Fruit fly (Drosophila melanogaster) whole organism, pupa: ENCODE results near the gene Girdin.

Experiments used
- CG10348 ChIP-seq: fragments of 200-800 bp; sonication (Bioruptor generic); IDR thresholded peaks from 2 replicates; pipeline ENCODE4 v1.3.6; 2022; ENCODE audit warnings: missing biosample characterization, missing genetic modification characterization
- CG12605 ChIP-seq: fragments of 200-800 bp; sonication (Bioruptor generic); IDR thresholded peaks from 2 replicates; pipeline ENCODE4 v1.3.6; 2022; ENCODE audit warnings: missing biosample characterization, missing genetic modification characterization
- CG13204 ChIP-seq: fragments of 200-800 bp; sonication (Bioruptor generic); optimal IDR thresholded peaks from 2 replicates; lab custom pipeline; 2018; ENCODE audit warnings: missing biosample characterization, mild to moderate bottlenecking, missing genetic modification characterization, moderate library complexity
- CG14655 ChIP-seq: fragments of 200-800 bp; sonication (Bioruptor generic); optimal IDR thresholded peaks from 3 replicates; lab custom pipeline; 2017; ENCODE audit warnings: mild to moderate bottlenecking, missing biosample characterization, missing genetic modification reagents, missing genetic modification characterization
- CG15710 ChIP-seq: fragments of 200-800 bp; sonication (Bioruptor generic); optimal IDR thresholded peaks from 2 replicates; lab custom pipeline; 2018; ENCODE audit warnings: missing biosample characterization, mild to moderate bottlenecking, missing genetic modification characterization, moderate library complexity
- CG17806 ChIP-seq: fragments of 200-800 bp; sonication (Bioruptor generic); optimal IDR thresholded peaks from 2 replicates; lab custom pipeline; 2018; ENCODE audit warnings: missing biosample characterization, mild to moderate bottlenecking, missing genetic modification characterization, moderate library complexity
- CG32121 ChIP-seq: fragments of 200-800 bp; sonication (Bioruptor generic); IDR thresholded peaks from 2 replicates; pipeline ENCODE4 v1.3.6; 2022; ENCODE audit warnings: missing biosample characterization, missing genetic modification characterization
- CG34367 ChIP-seq: fragments of 200-800 bp; sonication (Bioruptor generic); optimal IDR thresholded peaks from 2 replicates; lab custom pipeline; 2018; ENCODE audit warnings: missing biosample characterization, mild to moderate bottlenecking, missing genetic modification characterization
- CG4496 ChIP-seq: fragments of 200-800 bp; sonication (Bioruptor generic); IDR thresholded peaks from 3 replicates; pipeline ENCODE4 v1.3.6; 2022; ENCODE audit warnings: missing biosample characterization, missing genetic modification characterization
- CG8159 ChIP-seq: fragments of 200-800 bp; sonication (Bioruptor generic); optimal IDR thresholded peaks from 3 replicates; lab custom pipeline; 2018; ENCODE audit warnings: missing biosample characterization, mild to moderate bottlenecking, missing genetic modification characterization, moderate library complexity
- CG8301 ChIP-seq: fragments of 200-800 bp; sonication (Bioruptor generic); optimal IDR thresholded peaks from 2 replicates; lab custom pipeline; 2018; ENCODE audit warnings: missing biosample characterization, mild to moderate bottlenecking, missing genetic modification characterization
- CG9948 ChIP-seq: fragments of 200-800 bp; sonication (Bioruptor generic); optimal IDR thresholded peaks from 2 replicates; lab custom pipeline; 2018; ENCODE audit warnings: missing biosample characterization, mild to moderate bottlenecking, missing genetic modification characterization, moderate library complexity
- D1 ChIP-seq: fragments of 200-800 bp; sonication (Bioruptor generic); optimal IDR thresholded peaks from 2 replicates; lab custom pipeline; 2018; ENCODE audit warnings: missing biosample characterization, mild to moderate bottlenecking, missing genetic modification characterization, moderate library complexity
- EcR ChIP-seq: fragments of 200-800 bp; sonication (Bioruptor generic); optimal IDR thresholded peaks from 3 replicates; lab custom pipeline; 2019; ENCODE audit warnings: missing biosample characterization, missing genetic modification characterization, mild to moderate bottlenecking, moderate library complexity, missing genetic modification reagents
- Ets98B ChIP-seq: fragments of 200-800 bp; sonication (Bioruptor generic); IDR thresholded peaks from 2 replicates; pipeline ENCODE4 v1.3.6; 2022; ENCODE audit warnings: missing biosample characterization, missing genetic modification characterization
- Pif1A ChIP-seq: fragments of 200-800 bp; sonication (Bioruptor generic); optimal IDR thresholded peaks from 3 replicates; lab custom pipeline; 2016; ENCODE audit warnings: missing biosample characterization, missing genetic modification characterization
- Pif1B ChIP-seq: fragments of 200-800 bp; sonication (Bioruptor generic); optimal IDR thresholded peaks from 3 replicates; lab custom pipeline; 2016; ENCODE audit warnings: missing biosample characterization, missing genetic modification characterization
- Snoo ChIP-seq: fragments of 200-800 bp; sonication (Bioruptor generic); optimal IDR thresholded peaks from 3 replicates; lab custom pipeline; 2017; ENCODE audit warnings: missing biosample characterization, mild to moderate bottlenecking, missing genetic modification characterization, inconsistent platforms
- fd96Ca ChIP-seq: fragments of 200-800 bp; sonication (Bioruptor generic); IDR thresholded peaks from 3 replicates; pipeline ENCODE4 v1.3.6; 2022; ENCODE audit warnings: missing biosample characterization, missing genetic modification characterization
- gl ChIP-seq: fragments of 200-800 bp; sonication (Bioruptor generic); optimal IDR thresholded peaks from 2 replicates; lab custom pipeline; 2018; ENCODE audit warnings: missing biosample characterization, mild to moderate bottlenecking, missing genetic modification characterization
- rn ChIP-seq: fragments of 200-800 bp; sonication (Bioruptor generic); IDR thresholded peaks from 2 replicates; pipeline ENCODE4 v1.3.6; 2022; ENCODE audit warnings: missing biosample characterization, missing genetic modification characterization

Girdin gene

DNA sequence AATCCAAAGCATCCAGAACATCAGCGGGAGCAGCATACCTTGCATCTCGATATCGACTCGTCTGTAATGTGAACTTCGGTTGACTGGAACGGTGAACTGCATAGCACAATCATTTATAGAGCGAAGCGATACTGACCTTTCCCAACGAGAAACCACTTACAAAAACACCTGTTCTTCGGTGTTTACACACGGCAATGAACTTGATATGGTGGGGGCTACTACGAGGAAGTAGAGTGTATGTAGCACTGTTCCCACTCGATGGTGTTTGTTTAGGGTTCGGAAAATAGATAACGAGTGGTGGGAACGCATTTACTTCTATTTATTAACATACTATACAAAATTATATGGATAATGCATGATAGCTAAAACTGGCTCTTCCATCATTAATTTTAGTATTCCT lies 30.2 kb downstream of the Girdin start, which contains the start of the genes CG32269 and CG32270:
CG32269 (minus strand) TSS at position 91 of the 400 bp plus-strand sequence.
CG32270 (minus strand) TSS at position 91 of the 400 bp plus-strand sequence.
- TF ChIP-seq CG12605 (GFP tag; lab: Robert Waterston, UW) (no peak), CG8301 (tag; lab: Kevin White, UChicago) (no peak), CG34367 (tag; lab: Kevin White, UChicago) (no peak), CG10348 (GFP tag; lab: Robert Waterston, UW) (no peak), Pif1A (GFP tag; lab: Kevin White, UChicago) (no peak), Ets98B (GFP tag; lab: Robert Waterston, UW) (no peak), CG32121 (GFP tag; lab: Robert Waterston, UW) (no peak), EcR (no peak), CG17806 (tag; lab: Kevin White, UChicago) (no peak), CG14655 (GFP tag; lab: Kevin White, UChicago) (no peak), Snoo (tag; lab: Kevin White, UChicago) (no peak), CG8159 (tag; lab: Kevin White, UChicago) (no peak), CG13204 (GFP tag; lab: Kevin White, UChicago) (no peak), CG9948 (tag; lab: Kevin White, UChicago) (no peak), CG4496 (GFP tag; lab: Robert Waterston, UW) (no peak)

DNA sequence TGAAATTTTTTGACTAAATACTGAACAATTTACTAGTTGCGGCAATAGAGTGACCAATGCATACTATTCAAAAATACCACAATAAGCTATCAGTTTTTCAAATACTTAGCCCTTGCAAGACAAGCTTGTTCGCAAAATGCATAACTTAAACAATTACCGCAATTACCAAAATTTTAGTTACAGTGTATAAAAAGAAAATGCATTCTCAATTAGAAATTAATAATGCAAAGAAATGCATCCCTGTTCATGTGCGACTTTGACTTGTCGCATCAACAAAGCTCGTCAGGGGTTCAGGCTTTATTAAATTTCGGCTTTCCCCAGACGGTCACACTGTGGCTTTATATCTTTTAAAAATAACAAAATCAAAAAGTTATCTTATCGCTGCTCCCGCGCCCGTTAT lies 40.1 kb downstream of the Girdin start, which contains the start of the genes hob and nSMase:
hob (minus strand) TSS at position 62 of the 400 bp plus-strand sequence.
nSMase (plus strand) TSS at position 298 of the 400 bp plus-strand sequence.
- TF ChIP-seq D1 = no peak
- no peak for TF ChIP-seq EcR
- no peak for TF ChIP-seq Pif1A (GFP tag; lab: Kevin White, UChicago)
- TF ChIP-seq CG14655 (GFP tag; lab: Kevin White, UChicago) = no peak
- no peak for TF ChIP-seq fd96Ca (GFP tag; lab: Robert Waterston, UW)
- TF ChIP-seq CG8159 (tag; lab: Kevin White, UChicago) = no peak
- TF ChIP-seq Snoo (tag; lab: Kevin White, UChicago) = no peak
- TF ChIP-seq gl (tag; lab: Kevin White, UChicago) = no peak
- no peak for TF ChIP-seq Pif1B
- no peak for TF ChIP-seq CG32121 (GFP tag; lab: Robert Waterston, UW)
- no peak for TF ChIP-seq CG8301 (tag; lab: Kevin White, UChicago)
- no peak for TF ChIP-seq CG15710 (tag; lab: Kevin White, UChicago)
- TF ChIP-seq CG10348 (GFP tag; lab: Robert Waterston, UW) = no peak
- TF ChIP-seq CG4496 (GFP tag; lab: Robert Waterston, UW) = no peak
- no peak for TF ChIP-seq Ets98B (GFP tag; lab: Robert Waterston, UW)

DNA sequence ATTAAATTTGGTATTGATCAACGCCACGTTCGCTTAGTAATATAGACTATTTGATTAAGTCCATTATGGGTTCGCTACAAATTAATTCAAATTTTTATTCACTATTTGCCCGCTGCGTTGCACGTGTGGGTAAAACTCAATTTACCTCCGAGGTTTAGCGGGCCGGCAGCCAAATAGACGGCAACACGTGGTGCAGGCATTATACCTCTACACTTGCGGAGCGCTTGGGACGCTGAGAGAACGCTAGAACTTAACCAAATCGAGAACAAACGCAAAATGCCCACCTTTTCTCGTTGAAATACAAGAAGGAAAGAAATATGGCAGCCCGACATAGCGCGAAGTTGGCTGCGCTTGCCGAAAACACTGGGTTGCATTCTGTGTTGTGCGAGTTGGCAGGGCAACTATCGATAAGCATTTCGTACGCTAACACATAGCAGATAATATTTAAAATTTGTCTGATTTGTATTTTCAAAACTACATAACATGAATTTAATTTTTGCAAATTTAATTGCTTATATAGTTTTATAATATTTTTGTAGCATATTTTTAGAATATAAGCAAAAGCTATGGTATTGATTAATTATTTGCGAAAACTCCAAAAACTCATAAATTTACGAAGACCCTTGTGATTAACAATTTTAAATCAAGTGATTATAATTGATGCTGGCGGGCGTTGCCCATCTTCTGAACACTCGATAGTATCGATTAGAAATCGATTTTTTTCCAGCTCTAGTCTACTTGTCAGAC lies 44.1 kb downstream of the Girdin start, which contains the start of the genes RpL28 and eIF1:
RpL28 (minus strand) TSS at position 318 of the 747 bp plus-strand sequence.
eIF1 (plus strand) TSS at position 699 of the 747 bp plus-strand sequence.
- TF ChIP-seq CG17806 (tag; lab: Kevin White, UChicago) = peak; percentile 35
- peak; percentile 67 for TF ChIP-seq CG8159 (tag; lab: Kevin White, UChicago)
- TF ChIP-seq gl (tag; lab: Kevin White, UChicago) = peak; percentile 33
- TF ChIP-seq CG15710 (tag; lab: Kevin White, UChicago) = peak; percentile 74
- TF ChIP-seq EcR = no peak
- TF ChIP-seq Ets98B (GFP tag; lab: Robert Waterston, UW) = peak; percentile 71
- TF ChIP-seq CG12605 (GFP tag; lab: Robert Waterston, UW) = peak; percentile 53; the same call in 1 of the 2 replicates
- peak; percentile 93 for TF ChIP-seq Snoo (tag; lab: Kevin White, UChicago)
- peak; percentile 32; the same call in 1 of the 2 replicates for TF ChIP-seq rn (GFP tag; lab: Robert Waterston, UW)
- no peak for TF ChIP-seq CG14655 (GFP tag; lab: Kevin White, UChicago)
- no peak for TF ChIP-seq CG13204 (GFP tag; lab: Kevin White, UChicago)
- peak; percentile 92 for TF ChIP-seq CG4496 (GFP tag; lab: Robert Waterston, UW)
- TF ChIP-seq CG9948 (tag; lab: Kevin White, UChicago) = peak; percentile 44
- peak; percentile 39; the same call in 1 of the 3 replicates for TF ChIP-seq fd96Ca (GFP tag; lab: Robert Waterston, UW)
- TF ChIP-seq CG34367 (tag; lab: Kevin White, UChicago) = peak; percentile 80
- no peak for TF ChIP-seq Pif1A (GFP tag; lab: Kevin White, UChicago)

DNA sequence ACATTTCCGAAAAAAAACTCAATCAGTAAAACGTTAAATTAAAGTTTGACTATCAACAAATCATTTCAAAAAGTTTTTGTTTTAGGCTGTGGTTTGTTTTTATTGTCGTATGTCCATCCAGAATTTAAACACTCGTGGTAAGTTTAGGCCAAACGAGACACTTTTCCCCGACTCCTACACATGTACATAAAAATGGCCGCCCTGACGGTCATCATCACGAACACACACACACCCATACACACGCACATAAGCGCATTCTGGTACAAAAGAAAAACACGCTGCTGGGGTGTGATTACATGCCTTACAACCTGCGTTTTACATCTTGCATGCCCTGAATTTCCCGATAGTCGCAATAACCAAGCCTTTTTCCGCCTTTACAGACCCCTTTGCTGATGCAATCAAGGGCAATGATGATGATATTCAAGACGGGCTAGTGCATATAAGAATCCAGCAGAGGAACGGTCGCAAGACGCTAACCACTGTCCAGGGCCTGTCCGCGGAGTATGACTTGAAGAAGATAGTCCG lies 44.7 kb downstream of the Girdin start:
- peak; percentile 39 for TF ChIP-seq EcR
- no peak for TF ChIP-seq CG4496 (GFP tag; lab: Robert Waterston, UW)

DNA sequence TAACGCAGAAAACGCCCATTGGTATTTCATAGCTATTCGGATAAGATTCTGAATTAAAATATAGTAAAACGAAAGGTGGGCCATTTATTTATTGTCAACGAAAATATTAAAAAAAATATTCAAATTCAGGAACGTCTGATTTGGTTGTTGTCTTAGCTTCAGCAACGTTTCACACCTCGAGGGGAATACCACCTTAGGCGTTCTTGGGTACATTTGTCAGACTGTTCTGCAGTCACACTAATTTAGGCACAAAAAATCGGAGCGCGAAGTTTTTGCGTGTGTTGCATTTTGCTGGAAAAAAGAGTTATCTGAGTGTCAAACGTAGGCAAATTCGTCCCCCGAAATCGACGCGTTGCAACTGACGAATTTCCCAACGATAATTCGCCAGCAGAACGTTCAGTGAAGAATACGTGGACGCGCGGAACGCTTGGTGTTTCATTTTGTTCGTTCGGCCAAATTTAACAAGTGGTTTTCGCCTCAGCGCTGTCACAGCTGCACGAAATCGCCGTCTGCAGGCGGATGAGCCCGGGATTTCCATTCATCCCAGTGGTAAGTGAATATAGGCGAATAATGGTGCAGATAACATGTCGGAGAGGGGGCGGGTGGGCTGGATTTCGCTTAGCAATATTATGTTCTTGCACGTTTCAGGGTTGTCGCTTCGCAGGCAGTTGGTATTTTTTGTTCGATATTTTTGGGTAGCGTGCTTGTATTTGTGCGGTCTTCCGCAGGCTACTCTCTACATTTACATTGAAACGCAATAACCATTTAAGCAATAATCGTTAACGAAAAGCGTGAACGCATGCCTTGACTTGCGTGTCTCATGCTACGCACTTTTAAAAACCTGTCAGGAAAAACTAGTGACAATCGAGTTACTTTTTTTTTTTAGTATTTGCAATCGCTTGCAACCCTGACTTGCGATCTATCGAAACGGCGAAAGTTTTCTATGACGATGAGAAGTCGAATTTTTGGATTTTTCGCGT lies 46.3 kb downstream of the Girdin start, which contains the start of gene Larp4B:
Larp4B (plus strand) TSS at position 99 of the 980 bp plus-strand sequence.
- TF ChIP-seq CG8301 (tag; lab: Kevin White, UChicago) = no peak
- TF ChIP-seq CG34367 (tag; lab: Kevin White, UChicago) = no peak
- TF ChIP-seq gl (tag; lab: Kevin White, UChicago) = no peak
- no peak for TF ChIP-seq CG14655 (GFP tag; lab: Kevin White, UChicago)
- TF ChIP-seq fd96Ca (GFP tag; lab: Robert Waterston, UW) = no peak; the same call in 2 of the 3 replicates
- TF ChIP-seq CG32121 (GFP tag; lab: Robert Waterston, UW) = no peak
- no peak for TF ChIP-seq CG12605 (GFP tag; lab: Robert Waterston, UW)
- no peak for TF ChIP-seq CG17806 (tag; lab: Kevin White, UChicago)
- TF ChIP-seq D1 = no peak
- no peak for TF ChIP-seq Pif1A (GFP tag; lab: Kevin White, UChicago)
- TF ChIP-seq CG13204 (GFP tag; lab: Kevin White, UChicago) = no peak
- TF ChIP-seq Snoo (tag; lab: Kevin White, UChicago) = no peak
- TF ChIP-seq Pif1B = no peak
- TF ChIP-seq, all 21 proteins: peak for 0
